Worm (Caenorhabditis elegans): Measurements from ENCODE around the gene pho-10.

- TF ChIP-seq unc-62 (GFP tag; optimal IDR thresholded peaks at IDR 0.05) = no peak
- TF ChIP-seq pqm-1 (tag; optimal IDR thresholded peaks at IDR 0.05) = no peak
- no peak for TF ChIP-seq pha-4 (tag; optimal IDR thresholded peaks at IDR 0.05)
- TF ChIP-seq nhr-23 (tag; optimal IDR thresholded peaks at IDR 0.05) = no peak
- TF ChIP-seq nhr-25 (tag; optimal IDR thresholded peaks at IDR 0.05) = no peak
- TF ChIP-seq nhr-12 (tag; optimal IDR thresholded peaks at IDR 0.05) = no peak
- no peak for TF ChIP-seq nhr-11 (tag; optimal IDR thresholded peaks at IDR 0.05)
- TF ChIP-seq ceh-16 (tag; optimal IDR thresholded peaks at IDR 0.05) = no peak
- no peak for TF ChIP-seq ZK546.5 (tag; optimal IDR thresholded peaks at IDR 0.05)
Measured at ce11 chrII:9933947-9934383, 13.6 kb upstream of the pho-10 start.
